Comparison of ENCODE assay signal across 1 worm cellular context in genomic region chrII:11713569-11713968, ce11.
TF ChIP-seq lines count a peak whose summit lies in the region.

Gene F13D12.10, plus strand, starts transcription at chrII:11713799.

TF ChIP-seq in whole organism, L1 larva, 84 proteins besides CTCF, POLR2A, EP300 and RAD21 (continued from another document):
- TF ChIP-seq swsn-7 (tag; optimal IDR thresholded peaks at IDR 0.05; lab: Kevin White, UChicago), result peak; percentile 39
- no peak for TF ChIP-seq C34B4.2 (tag; optimal IDR thresholded peaks at IDR 0.05; lab: Kevin White, UChicago)
- TF ChIP-seq nhr-71 (tag; optimal IDR thresholded peaks at IDR 0.05; lab: Kevin White, UChicago), result peak; percentile 82
- no peak for TF ChIP-seq sptf-1 (tag; optimal IDR thresholded peaks at IDR 0.05; lab: Kevin White, UChicago)
- peak; percentile 30 for TF ChIP-seq tbx-2 (tag; optimal IDR thresholded peaks at IDR 0.05; lab: Kevin White, UChicago)
- TF ChIP-seq fkh-10 (GFP tag; optimal IDR thresholded peaks at IDR 0.05; lab: Kevin White, UChicago), result no peak
- no peak for TF ChIP-seq elt-3 (tag; optimal IDR thresholded peaks at IDR 0.05; lab: Kevin White, UChicago)
